Worm (Caenorhabditis elegans) whole organism, mixed stage, embryonic: ENCODE data around the gene grl-19.

Experiments
- M03D4.4 ChIP-seq: sonication (generic microtip); optimal IDR thresholded peaks from 2 replicates; lab custom pipeline; 2017; ENCODE audit warnings: mild to moderate bottlenecking, missing genetic modification characterization, missing compliant biosample characterization
- bed-3 ChIP-seq: fragments of 200-800 bp; sonication (Bioruptor generic); optimal IDR thresholded peaks from 3 replicates; lab custom pipeline; 2018; ENCODE audit warnings: mild to moderate bottlenecking, missing genetic modification characterization, moderate library complexity, missing compliant biosample characterization
- blmp-1 ChIP-seq: fragments of 150-350 bp; optimal IDR thresholded peaks from 2 replicates; lab custom pipeline; 2014; ENCODE audit warnings: missing biosample characterization, missing genetic modification characterization
- ceh-39 ChIP-seq: fragments of 150-350 bp; optimal IDR thresholded peaks from 2 replicates; lab custom pipeline; 2014; ENCODE audit warnings: missing biosample characterization, missing genetic modification characterization
- ceh-83 ChIP-seq: fragments of 200-800 bp; sonication (Bioruptor generic); optimal IDR thresholded peaks from 2 replicates; lab custom pipeline; 2018; ENCODE audit warnings: mild to moderate bottlenecking, missing genetic modification characterization, missing compliant biosample characterization
- ces-1 ChIP-seq: fragments of 150-350 bp; optimal IDR thresholded peaks from 2 replicates; lab custom pipeline; 2014; ENCODE audit warnings: missing biosample characterization, missing genetic modification reagents, missing genetic modification characterization
- cnd-1 ChIP-seq: fragments of 200-800 bp; sonication (Bioruptor generic); optimal IDR thresholded peaks from 2 replicates; lab custom pipeline; 2018; ENCODE audit warnings: mild to moderate bottlenecking, missing genetic modification characterization, missing compliant biosample characterization
- elt-1 ChIP-seq: sonication (generic microtip); optimal IDR thresholded peaks from 2 replicates; lab custom pipeline; 2017; ENCODE audit warnings: missing genetic modification characterization, mild to moderate bottlenecking, missing compliant biosample characterization, antibody characterized with exemption, moderate library complexity, borderline replicate concordance; ENCODE audit not compliant: insufficient read depth
- elt-3 ChIP-seq: fragments of 150-350 bp; optimal IDR thresholded peaks from 2 replicates; lab custom pipeline; 2014; ENCODE audit warnings: missing biosample characterization, missing genetic modification characterization
- flh-1 ChIP-seq: fragments of 200-800 bp; sonication (Bioruptor generic); optimal IDR thresholded peaks from 2 replicates; lab custom pipeline; 2018; ENCODE audit warnings: mild to moderate bottlenecking, missing genetic modification characterization, moderate library complexity, missing compliant biosample characterization
- hlh-1 ChIP-seq: fragments of 150-350 bp; optimal IDR thresholded peaks from 2 replicates; lab custom pipeline; 2014; ENCODE audit warnings: missing biosample characterization, missing genetic modification reagents, missing genetic modification characterization
- lin-13 ChIP-seq: fragments of 150-350 bp; optimal IDR thresholded peaks from 2 replicates; lab custom pipeline; 2014; ENCODE audit warnings: missing biosample characterization, missing genetic modification characterization
- lsy-2 ChIP-seq: fragments of 150-350 bp; optimal IDR thresholded peaks from 2 replicates; lab custom pipeline; 2014; ENCODE audit warnings: missing biosample characterization, missing genetic modification characterization
- mab-5 ChIP-seq: fragments of 150-350 bp; optimal IDR thresholded peaks from 2 replicates; lab custom pipeline; 2014; ENCODE audit warnings: missing biosample characterization, missing genetic modification characterization
- mep-1 ChIP-seq: fragments of 150-350 bp; optimal IDR thresholded peaks from 2 replicates; lab custom pipeline; 2017; ENCODE audit warnings: missing biosample characterization, missing genetic modification reagents, missing genetic modification characterization, inconsistent platforms
- nhr-12 ChIP-seq: fragments of 150-350 bp; optimal IDR thresholded peaks from 2 replicates; lab custom pipeline; 2014; ENCODE audit warnings: missing biosample characterization, missing genetic modification characterization
- nhr-2 ChIP-seq: fragments of 150-350 bp; optimal IDR thresholded peaks from 2 replicates; lab custom pipeline; 2014; ENCODE audit warnings: missing biosample characterization, missing genetic modification characterization
- nhr-28 ChIP-seq: fragments of 150-350 bp; optimal IDR thresholded peaks from 2 replicates; lab custom pipeline; 2014; ENCODE audit warnings: missing biosample characterization, missing genetic modification characterization
- nhr-76 ChIP-seq: sonication (generic microtip); optimal IDR thresholded peaks from 2 replicates; lab custom pipeline; 2017; ENCODE audit warnings: missing biosample characterization, missing genetic modification characterization
- pha-4 ChIP-seq: fragments of 150-350 bp; optimal IDR thresholded peaks from 2 replicates; lab custom pipeline; 2018; ENCODE audit warnings: missing biosample characterization, missing genetic modification reagents, missing genetic modification characterization
- sem-2 ChIP-seq: fragments of 200-800 bp; sonication (Bioruptor generic); optimal IDR thresholded peaks from 2 replicates; lab custom pipeline; 2018; ENCODE audit warnings: mild to moderate bottlenecking, missing genetic modification characterization, missing compliant biosample characterization
- snpc-4 ChIP-seq: fragments of 150-350 bp; optimal IDR thresholded peaks from 2 replicates; lab custom pipeline; 2014; ENCODE audit warnings: missing biosample characterization, missing genetic modification characterization
- sptf-1 ChIP-seq: sonication (generic microtip); optimal IDR thresholded peaks from 2 replicates; lab custom pipeline; 2017; ENCODE audit warnings: mild to moderate bottlenecking, missing genetic modification characterization, moderate library complexity, missing compliant biosample characterization
- tbx-8 ChIP-seq: fragments of 200-800 bp; sonication (Bioruptor generic); optimal IDR thresholded peaks from 2 replicates; lab custom pipeline; 2018; ENCODE audit warnings: mild to moderate bottlenecking, missing genetic modification characterization, moderate library complexity, missing compliant biosample characterization
- unc-120 ChIP-seq: sonication (generic microtip); optimal IDR thresholded peaks from 2 replicates; lab custom pipeline; 2017; ENCODE audit warnings: missing genetic modification characterization, missing compliant biosample characterization; ENCODE audit not compliant: poor library complexity, severe bottlenecking
- unc-39 ChIP-seq: fragments of 150-350 bp; optimal IDR thresholded peaks from 2 replicates; lab custom pipeline; 2014; ENCODE audit warnings: missing biosample characterization, missing genetic modification characterization
- unc-62 ChIP-seq: fragments of 150-350 bp; optimal IDR thresholded peaks from 2 replicates; lab custom pipeline; 2014; ENCODE audit warnings: missing biosample characterization, missing genetic modification reagents, missing genetic modification characterization
- zip-8 ChIP-seq: fragments of 150-350 bp; optimal IDR thresholded peaks from 2 replicates; lab custom pipeline; 2014; ENCODE audit warnings: missing biosample characterization, missing genetic modification characterization
- ztf-11 ChIP-seq: fragments of 150-350 bp; optimal IDR thresholded peaks from 2 replicates; lab custom pipeline; 2014; ENCODE audit warnings: missing biosample characterization, missing genetic modification characterization

The grl-19 gene

DNA sequence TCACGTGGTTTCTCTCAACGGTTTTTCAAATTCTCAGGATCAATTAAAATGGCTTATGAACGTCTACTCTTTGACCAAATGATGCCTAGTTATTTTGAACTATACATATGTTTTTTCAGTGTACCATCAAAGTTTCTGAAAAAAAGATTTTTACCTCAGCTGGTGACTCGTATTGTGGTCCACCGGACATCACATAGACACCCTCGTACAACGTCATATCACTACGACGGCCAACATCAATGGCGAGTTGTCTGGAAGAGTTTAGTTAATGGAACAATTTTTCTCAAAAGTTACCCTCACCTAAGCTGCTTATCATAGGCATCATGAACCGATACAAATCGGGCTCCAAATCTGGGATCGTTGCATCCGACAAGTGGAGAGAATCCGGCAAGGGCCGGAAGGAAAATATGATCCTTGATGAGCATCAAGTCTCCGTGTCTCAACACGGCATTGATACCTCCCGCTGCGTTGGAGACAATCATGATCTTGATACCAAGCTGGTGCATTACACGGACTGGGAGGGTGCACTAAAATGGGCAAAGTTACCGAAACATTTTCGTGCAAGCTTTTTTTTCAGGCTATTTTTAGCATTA lies 40.9 kb upstream of the grl-19 start:
- no peak for TF ChIP-seq mep-1 (tag; lab: Kevin White, UChicago)
- no peak for TF ChIP-seq elt-3
- TF ChIP-seq elt-1 (tag; lab: Kevin White, UChicago), result no peak
- no peak for TF ChIP-seq pha-4
- TF ChIP-seq nhr-2 (tag; lab: Kevin White, UChicago), result no peak
- no peak for TF ChIP-seq unc-62 (GFP tag; lab: Kevin White, UChicago)
- no peak for TF ChIP-seq ceh-39 (tag; lab: Kevin White, UChicago)
- no peak for TF ChIP-seq ztf-11 (tag; lab: Kevin White, UChicago)
- no peak for TF ChIP-seq sem-2 (GFP tag; lab: Kevin White, UChicago)
- TF ChIP-seq ceh-83 (GFP tag; lab: Kevin White, UChicago), result no peak
- no peak for TF ChIP-seq M03D4.4
- no peak for TF ChIP-seq mab-5 (tag; lab: Kevin White, UChicago)
- no peak for TF ChIP-seq snpc-4
- TF ChIP-seq unc-39 (tag; lab: Kevin White, UChicago), result no peak
- no peak for TF ChIP-seq ces-1 (GFP tag; lab: Kevin White, UChicago)
- no peak for TF ChIP-seq nhr-76 (tag; lab: Kevin White, UChicago)
- TF ChIP-seq cnd-1, result no peak
- TF ChIP-seq unc-120, result no peak
- TF ChIP-seq, all 35 proteins: peak for 0

DNA sequence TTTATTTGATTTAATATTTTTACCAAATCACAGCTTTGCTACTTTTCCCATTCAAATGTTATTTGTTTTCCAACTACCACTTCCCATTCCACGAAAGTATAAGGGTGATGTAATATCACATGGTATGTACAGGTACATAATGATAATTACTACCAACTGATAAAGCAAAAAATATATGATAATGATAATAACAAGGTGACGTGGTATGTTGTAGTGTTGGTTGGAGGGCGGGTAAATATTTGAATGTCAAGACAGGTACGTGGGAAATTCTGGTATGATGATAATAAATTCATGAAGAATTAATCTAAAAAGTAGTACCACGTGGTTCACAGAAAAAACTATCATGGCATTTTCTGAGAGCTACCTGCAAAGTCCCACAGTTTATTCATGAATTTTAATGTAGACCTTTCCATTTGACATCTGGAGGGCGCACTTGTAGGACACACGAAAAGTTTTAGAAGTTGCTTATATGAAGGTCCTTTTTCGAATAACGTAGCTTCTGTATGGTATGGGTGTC lies 39.6 kb upstream of the grl-19 start:
- no peak for TF ChIP-seq blmp-1 (tag; lab: Kevin White, UChicago)
- TF ChIP-seq flh-1, result no peak
- TF ChIP-seq pha-4, result no peak
- TF ChIP-seq unc-39 (tag; lab: Kevin White, UChicago), result no peak

DNA sequence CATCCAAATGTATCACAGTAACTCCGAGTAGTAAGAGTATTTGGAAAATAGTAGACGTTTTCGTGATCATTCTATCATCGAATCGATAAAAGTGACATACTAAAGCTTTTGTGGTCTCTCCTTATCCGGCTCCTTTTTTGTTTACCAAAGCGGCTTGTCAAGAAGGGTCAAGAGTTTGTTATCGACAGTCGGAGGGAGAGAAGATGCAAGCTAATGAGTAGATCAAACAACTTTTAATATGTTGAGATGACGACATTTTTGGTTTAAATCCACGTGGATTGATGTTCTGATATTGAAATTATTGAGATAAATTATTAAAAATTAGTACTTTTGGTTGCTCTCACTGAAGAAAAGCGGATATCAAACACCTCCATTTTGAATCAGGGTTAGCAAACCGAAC lies 39.0 kb upstream of the grl-19 start, which contains the start of gene T21D12.7:
Gene T21D12.7, minus strand, starts transcription at position 101 of the 400 bp plus-strand sequence.
- TF ChIP-seq bed-3 (GFP tag; lab: Kevin White, UChicago) (no peak), cnd-1 (no peak), mab-5 (tag; lab: Kevin White, UChicago) (no peak), flh-1 (no peak), zip-8 (no peak), nhr-12 (tag; lab: Kevin White, UChicago) (no peak), hlh-1 (tag; lab: Kevin White, UChicago) (no peak), sem-2 (GFP tag; lab: Kevin White, UChicago) (no peak), tbx-8 (GFP tag; lab: Kevin White, UChicago) (no peak), snpc-4 (no peak), ces-1 (GFP tag; lab: Kevin White, UChicago) (no peak), nhr-28 (tag; lab: Kevin White, UChicago) (no peak), nhr-76 (tag; lab: Kevin White, UChicago) (no peak), M03D4.4 (no peak), nhr-2 (tag; lab: Kevin White, UChicago) (no peak), unc-62 (GFP tag; lab: Kevin White, UChicago) (no peak), sptf-1 (no peak)

DNA sequence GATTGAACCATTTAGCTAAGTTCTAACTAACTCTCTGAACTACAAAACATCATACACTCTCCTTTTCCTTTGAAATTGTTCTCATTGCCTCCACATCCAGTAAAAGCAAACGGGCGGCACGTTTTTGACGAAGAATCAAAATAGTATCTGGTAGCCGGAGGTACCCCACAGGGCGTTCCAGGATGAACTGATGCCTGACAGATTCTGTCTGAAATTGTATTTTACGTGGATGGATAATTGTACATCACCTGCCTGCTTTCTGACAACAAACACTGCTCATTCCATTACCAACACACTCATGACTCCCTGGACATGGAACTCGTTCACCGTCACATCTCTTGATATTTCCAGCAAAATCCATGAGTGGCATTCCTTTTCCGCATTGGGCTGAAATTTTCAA lies 38.0 kb upstream of the grl-19 start:
- TF ChIP-seq nhr-28 (tag; lab: Kevin White, UChicago) (no peak), lin-13 (tag; lab: Kevin White, UChicago) (no peak), ces-1 (GFP tag; lab: Kevin White, UChicago) (no peak), snpc-4 (no peak)
- TF ChIP-seq, all 35 proteins: peak for 0

DNA sequence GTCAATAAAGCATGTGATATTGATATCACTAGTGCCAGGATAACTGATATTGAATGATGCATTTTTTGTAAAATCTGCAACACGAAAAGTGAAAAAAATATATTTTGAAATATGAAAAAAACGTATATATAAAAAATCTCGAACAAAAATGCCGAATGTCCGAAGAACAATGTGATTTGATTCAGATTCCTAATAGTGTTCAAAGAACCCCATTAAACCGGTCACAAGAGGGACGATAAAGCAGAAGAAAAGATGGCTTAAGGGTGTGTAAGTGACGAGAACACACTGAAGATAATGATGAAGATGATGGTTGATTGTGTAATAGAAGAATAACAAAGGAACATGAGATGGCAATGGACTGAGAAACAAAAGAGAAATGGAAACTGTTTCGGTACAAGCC lies 35.7 kb upstream of the grl-19 start, which contains the start of gene T21D12.14:
Gene T21D12.14, minus strand, starts transcription at position 101 of the 400 bp plus-strand sequence.
- TF ChIP-seq mep-1 (tag; lab: Kevin White, UChicago) (no peak), mab-5 (tag; lab: Kevin White, UChicago) (no peak), nhr-28 (tag; lab: Kevin White, UChicago) (no peak), lin-13 (tag; lab: Kevin White, UChicago) (no peak), unc-39 (tag; lab: Kevin White, UChicago) (no peak), ztf-11 (tag; lab: Kevin White, UChicago) (no peak), ces-1 (GFP tag; lab: Kevin White, UChicago) (no peak), ceh-83 (GFP tag; lab: Kevin White, UChicago) (no peak), nhr-2 (tag; lab: Kevin White, UChicago) (no peak), unc-62 (GFP tag; lab: Kevin White, UChicago) (no peak), tbx-8 (GFP tag; lab: Kevin White, UChicago) (no peak), elt-3 (no peak), bed-3 (GFP tag; lab: Kevin White, UChicago) (no peak), pha-4 (no peak), elt-1 (tag; lab: Kevin White, UChicago) (no peak), nhr-76 (tag; lab: Kevin White, UChicago) (no peak), lsy-2 (no peak), sptf-1 (no peak)
